Fruit fly (Drosophila melanogaster) whole organism, pupa: ENCODE results near the gene CG18557.

ENCODE experiments used
- CG10348 ChIP-seq: fragments of 200-800 bp; sonication (Bioruptor generic); IDR thresholded peaks from 2 replicates; pipeline ENCODE4 v1.3.6; 2022; ENCODE audit warnings: missing biosample characterization, missing genetic modification characterization
- CG12605 ChIP-seq: fragments of 200-800 bp; sonication (Bioruptor generic); IDR thresholded peaks from 2 replicates; pipeline ENCODE4 v1.3.6; 2022; ENCODE audit warnings: missing biosample characterization, missing genetic modification characterization
- CG13204 ChIP-seq: fragments of 200-800 bp; sonication (Bioruptor generic); optimal IDR thresholded peaks from 2 replicates; lab custom pipeline; 2018; ENCODE audit warnings: missing biosample characterization, mild to moderate bottlenecking, missing genetic modification characterization, moderate library complexity
- CG14655 ChIP-seq: fragments of 200-800 bp; sonication (Bioruptor generic); optimal IDR thresholded peaks from 3 replicates; lab custom pipeline; 2017; ENCODE audit warnings: mild to moderate bottlenecking, missing biosample characterization, missing genetic modification reagents, missing genetic modification characterization
- CG15710 ChIP-seq: fragments of 200-800 bp; sonication (Bioruptor generic); optimal IDR thresholded peaks from 2 replicates; lab custom pipeline; 2018; ENCODE audit warnings: missing biosample characterization, mild to moderate bottlenecking, missing genetic modification characterization, moderate library complexity
- CG17806 ChIP-seq: fragments of 200-800 bp; sonication (Bioruptor generic); optimal IDR thresholded peaks from 2 replicates; lab custom pipeline; 2018; ENCODE audit warnings: missing biosample characterization, mild to moderate bottlenecking, missing genetic modification characterization, moderate library complexity
- CG32121 ChIP-seq: fragments of 200-800 bp; sonication (Bioruptor generic); IDR thresholded peaks from 2 replicates; pipeline ENCODE4 v1.3.6; 2022; ENCODE audit warnings: missing biosample characterization, missing genetic modification characterization
- CG34367 ChIP-seq: fragments of 200-800 bp; sonication (Bioruptor generic); optimal IDR thresholded peaks from 2 replicates; lab custom pipeline; 2018; ENCODE audit warnings: missing biosample characterization, mild to moderate bottlenecking, missing genetic modification characterization
- CG4496 ChIP-seq: fragments of 200-800 bp; sonication (Bioruptor generic); IDR thresholded peaks from 3 replicates; pipeline ENCODE4 v1.3.6; 2022; ENCODE audit warnings: missing biosample characterization, missing genetic modification characterization
- CG8159 ChIP-seq: fragments of 200-800 bp; sonication (Bioruptor generic); optimal IDR thresholded peaks from 3 replicates; lab custom pipeline; 2018; ENCODE audit warnings: missing biosample characterization, mild to moderate bottlenecking, missing genetic modification characterization, moderate library complexity
- CG8301 ChIP-seq: fragments of 200-800 bp; sonication (Bioruptor generic); optimal IDR thresholded peaks from 2 replicates; lab custom pipeline; 2018; ENCODE audit warnings: missing biosample characterization, mild to moderate bottlenecking, missing genetic modification characterization
- CG9948 ChIP-seq: fragments of 200-800 bp; sonication (Bioruptor generic); optimal IDR thresholded peaks from 2 replicates; lab custom pipeline; 2018; ENCODE audit warnings: missing biosample characterization, mild to moderate bottlenecking, missing genetic modification characterization, moderate library complexity
- D1 ChIP-seq: fragments of 200-800 bp; sonication (Bioruptor generic); optimal IDR thresholded peaks from 2 replicates; lab custom pipeline; 2018; ENCODE audit warnings: missing biosample characterization, mild to moderate bottlenecking, missing genetic modification characterization, moderate library complexity
- EcR ChIP-seq: fragments of 200-800 bp; sonication (Bioruptor generic); optimal IDR thresholded peaks from 3 replicates; lab custom pipeline; 2019; ENCODE audit warnings: missing biosample characterization, missing genetic modification characterization, mild to moderate bottlenecking, moderate library complexity, missing genetic modification reagents
- Ets98B ChIP-seq: fragments of 200-800 bp; sonication (Bioruptor generic); IDR thresholded peaks from 2 replicates; pipeline ENCODE4 v1.3.6; 2022; ENCODE audit warnings: missing biosample characterization, missing genetic modification characterization
- Pif1A ChIP-seq: fragments of 200-800 bp; sonication (Bioruptor generic); optimal IDR thresholded peaks from 3 replicates; lab custom pipeline; 2016; ENCODE audit warnings: missing biosample characterization, missing genetic modification characterization
- Pif1B ChIP-seq: fragments of 200-800 bp; sonication (Bioruptor generic); optimal IDR thresholded peaks from 3 replicates; lab custom pipeline; 2016; ENCODE audit warnings: missing biosample characterization, missing genetic modification characterization
- Snoo ChIP-seq: fragments of 200-800 bp; sonication (Bioruptor generic); optimal IDR thresholded peaks from 3 replicates; lab custom pipeline; 2017; ENCODE audit warnings: missing biosample characterization, mild to moderate bottlenecking, missing genetic modification characterization, inconsistent platforms
- fd96Ca ChIP-seq: fragments of 200-800 bp; sonication (Bioruptor generic); IDR thresholded peaks from 3 replicates; pipeline ENCODE4 v1.3.6; 2022; ENCODE audit warnings: missing biosample characterization, missing genetic modification characterization
- gl ChIP-seq: fragments of 200-800 bp; sonication (Bioruptor generic); optimal IDR thresholded peaks from 2 replicates; lab custom pipeline; 2018; ENCODE audit warnings: missing biosample characterization, mild to moderate bottlenecking, missing genetic modification characterization
- rn ChIP-seq: fragments of 200-800 bp; sonication (Bioruptor generic); IDR thresholded peaks from 2 replicates; pipeline ENCODE4 v1.3.6; 2022; ENCODE audit warnings: missing biosample characterization, missing genetic modification characterization

Gene CG18557

DNA sequence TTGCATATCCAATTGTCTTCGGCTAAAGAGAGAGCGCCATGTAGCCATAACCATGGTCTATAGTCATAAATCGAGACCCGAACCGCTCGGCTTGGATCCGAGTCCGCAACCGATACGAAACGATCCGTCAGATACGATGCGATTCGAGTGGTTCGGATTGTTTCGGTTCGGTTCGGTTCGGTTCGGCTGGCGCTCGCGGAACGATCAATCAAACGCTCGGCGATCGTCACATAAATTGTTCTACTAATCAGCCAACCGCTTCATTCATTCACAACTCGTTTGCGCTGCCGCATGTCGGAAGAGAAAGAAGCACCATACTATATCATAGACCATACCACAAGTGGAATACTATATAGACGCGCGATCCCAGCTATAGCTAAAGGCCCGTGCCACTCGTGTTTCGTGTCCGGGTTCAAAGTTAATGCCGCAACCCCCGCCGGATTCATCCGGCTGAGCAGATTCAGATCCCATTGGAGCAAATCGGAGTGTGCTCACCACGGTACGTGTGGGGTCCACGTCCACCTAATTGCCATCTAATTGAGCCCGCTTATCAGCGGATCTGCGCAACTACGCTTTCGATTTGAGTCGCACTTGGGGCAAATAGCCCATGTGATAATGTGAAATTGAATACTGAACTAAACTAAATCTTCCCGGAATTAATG lies 37.4 kb downstream of the CG18557 start:
- no peak for TF ChIP-seq CG8159 (tag; lab: Kevin White, UChicago)
- TF ChIP-seq CG8301 (tag; lab: Kevin White, UChicago): no peak
- TF ChIP-seq Ets98B (GFP tag; lab: Robert Waterston, UW): peak; percentile 37; the same call in 1 of the 2 replicates
- TF ChIP-seq gl (tag; lab: Kevin White, UChicago): no peak
- TF ChIP-seq Pif1B (GFP tag; lab: Kevin White, UChicago): no peak
- TF ChIP-seq CG10348 (GFP tag; lab: Robert Waterston, UW): no peak
- TF ChIP-seq fd96Ca (GFP tag; lab: Robert Waterston, UW): no peak
- TF ChIP-seq CG4496: peak; percentile 67
- no peak for TF ChIP-seq D1 (tag; lab: Kevin White, UChicago)
- no peak for TF ChIP-seq CG17806 (tag; lab: Kevin White, UChicago)
- TF ChIP-seq Pif1A (GFP tag; lab: Kevin White, UChicago): no peak
- TF ChIP-seq CG9948 (tag; lab: Kevin White, UChicago): no peak
- TF ChIP-seq CG15710: no peak
- peak; percentile 44 for TF ChIP-seq CG12605 (GFP tag; lab: Robert Waterston, UW)
- peak; percentile 54 for TF ChIP-seq CG13204 (GFP tag; lab: Kevin White, UChicago)
- TF ChIP-seq CG32121 (GFP tag; lab: Robert Waterston, UW): no peak
- no peak for TF ChIP-seq Snoo (tag; lab: Kevin White, UChicago)
- no peak for TF ChIP-seq EcR (GFP tag; lab: Kevin White, UChicago)
- TF ChIP-seq CG14655: no peak

DNA sequence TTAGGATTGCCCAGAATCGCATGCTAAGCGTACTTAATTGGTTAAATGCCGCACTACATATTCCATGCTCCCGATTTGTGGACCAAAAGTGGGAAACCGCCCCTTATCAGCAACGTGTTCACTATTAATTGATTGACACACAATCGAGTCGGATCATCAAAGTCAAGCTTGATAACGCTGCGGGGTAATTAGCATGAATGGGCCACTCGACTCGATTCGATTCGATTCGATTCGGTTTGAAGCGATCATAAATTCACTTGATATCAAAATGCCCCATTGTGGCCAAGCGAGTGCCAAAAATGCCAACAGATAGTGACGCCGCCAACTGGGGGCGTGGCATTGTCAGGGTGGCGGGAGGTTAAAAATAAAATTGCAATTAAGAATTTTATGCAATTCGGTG lies 37.9 kb downstream of the CG18557 start:
- TF ChIP-seq Pif1B (GFP tag; lab: Kevin White, UChicago) (no peak), fd96Ca (GFP tag; lab: Robert Waterston, UW) (no peak), CG8301 (tag; lab: Kevin White, UChicago) (no peak)
- TF ChIP-seq, all 21 proteins: peak for 0

DNA sequence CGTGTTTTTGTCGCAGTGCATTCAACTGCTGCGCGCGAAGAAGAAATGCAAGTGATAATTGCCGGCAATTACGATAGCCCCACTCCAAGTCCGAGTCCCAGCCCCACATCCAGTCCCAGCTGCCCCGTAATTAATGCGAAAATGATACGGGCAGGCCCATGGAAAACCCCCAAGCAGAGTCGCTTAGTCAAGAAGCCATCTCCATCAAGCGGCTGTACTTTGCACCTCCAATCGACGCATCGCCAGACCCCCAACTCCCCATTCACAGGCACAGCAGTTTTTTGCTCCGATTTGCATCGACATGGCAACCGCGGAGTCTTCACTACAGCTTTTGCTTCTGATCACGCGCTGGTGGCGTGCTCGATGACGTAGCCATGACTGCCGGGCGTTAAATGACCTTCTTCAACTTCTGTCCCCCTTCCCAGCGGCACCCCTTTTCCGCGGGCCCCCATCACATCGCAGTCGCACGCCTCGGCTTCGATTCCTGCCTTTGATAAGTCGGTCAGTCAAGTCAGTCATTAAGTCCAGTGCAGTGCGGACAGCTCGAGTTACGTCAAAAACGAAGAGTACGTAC lies 39.3 kb downstream of the CG18557 start:
- TF ChIP-seq CG10348 (GFP tag; lab: Robert Waterston, UW): no peak
- peak; percentile 95 for TF ChIP-seq EcR (GFP tag; lab: Kevin White, UChicago)
- TF ChIP-seq fd96Ca (GFP tag; lab: Robert Waterston, UW): no peak
- TF ChIP-seq CG8301 (tag; lab: Kevin White, UChicago): peak; percentile 17
- TF ChIP-seq CG34367 (tag; lab: Kevin White, UChicago): peak; percentile 34
- TF ChIP-seq Snoo (tag; lab: Kevin White, UChicago): peak; percentile 29
- TF ChIP-seq CG13204 (GFP tag; lab: Kevin White, UChicago): peak; percentile 91
- no peak for TF ChIP-seq CG9948 (tag; lab: Kevin White, UChicago)
- no peak for TF ChIP-seq CG32121 (GFP tag; lab: Robert Waterston, UW)
- peak; percentile 30 for TF ChIP-seq CG8159 (tag; lab: Kevin White, UChicago)
- TF ChIP-seq CG14655: peak; percentile 45
- TF ChIP-seq Pif1A (GFP tag; lab: Kevin White, UChicago): peak; percentile 21
- TF ChIP-seq Pif1B (GFP tag; lab: Kevin White, UChicago): peak; percentile 20
- 0 out of 3 replicates have a peak, but pooled peaks have one; percentile 38 for TF ChIP-seq CG4496
- TF ChIP-seq Ets98B (GFP tag; lab: Robert Waterston, UW): peak; percentile 44; the same call in 1 of the 2 replicates
- TF ChIP-seq CG15710: peak; percentile 1
- TF ChIP-seq gl (tag; lab: Kevin White, UChicago): peak; percentile 88
- TF ChIP-seq CG17806 (tag; lab: Kevin White, UChicago): no peak
- no peak for TF ChIP-seq D1 (tag; lab: Kevin White, UChicago)
- no peak for TF ChIP-seq rn (GFP tag; lab: Robert Waterston, UW)
- TF ChIP-seq CG12605 (GFP tag; lab: Robert Waterston, UW): no peak

DNA sequence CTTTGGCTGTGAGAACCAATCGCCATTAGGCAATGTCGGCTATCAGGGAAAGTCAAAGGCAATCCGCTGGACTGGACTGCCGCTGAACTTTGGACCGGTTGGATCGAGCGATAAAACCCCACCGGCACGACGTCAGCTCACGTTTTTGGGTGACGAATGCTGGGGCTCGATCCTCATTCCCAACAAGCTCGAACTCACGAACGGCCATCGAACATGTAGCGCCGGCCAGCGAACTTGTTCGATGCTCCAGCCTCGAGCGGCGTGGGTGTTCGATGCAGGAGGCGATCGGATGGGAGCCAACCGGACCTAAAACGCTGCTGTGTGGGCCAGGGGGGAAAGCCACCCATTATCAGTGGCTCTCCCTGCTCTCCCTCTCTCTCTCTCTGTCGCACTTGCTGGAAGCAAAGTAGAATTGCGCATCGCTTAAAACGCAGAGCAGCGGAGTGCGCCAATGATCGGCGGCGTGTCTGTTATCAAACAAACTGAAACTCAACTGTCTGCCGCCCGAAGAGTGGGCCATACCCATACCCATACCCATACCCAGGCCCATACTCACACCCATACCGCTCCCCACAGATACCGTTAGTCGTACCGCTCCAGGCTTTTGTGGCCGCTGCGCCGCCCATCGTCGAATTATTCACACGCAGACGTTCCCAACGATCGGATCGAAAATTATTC lies 40.8 kb downstream of the CG18557 start, which contains the start of gene daw:
Gene daw, plus strand, starts transcription at position 628 of the 678 bp plus-strand sequence.
- peak; percentile 27 for TF ChIP-seq EcR (GFP tag; lab: Kevin White, UChicago)
- TF ChIP-seq CG4496: peak; percentile 85
- TF ChIP-seq CG17806 (tag; lab: Kevin White, UChicago): peak; percentile 10
- no peak for TF ChIP-seq fd96Ca (GFP tag; lab: Robert Waterston, UW)
- TF ChIP-seq CG14655: peak; percentile 55
- peak; percentile 61 for TF ChIP-seq CG12605 (GFP tag; lab: Robert Waterston, UW)
- TF ChIP-seq Pif1B (GFP tag; lab: Kevin White, UChicago): peak; percentile 79
- no peak for TF ChIP-seq CG10348 (GFP tag; lab: Robert Waterston, UW)
- no peak for TF ChIP-seq CG15710
- TF ChIP-seq CG34367 (tag; lab: Kevin White, UChicago): peak; percentile 41
- peak; percentile 27 for TF ChIP-seq CG8159 (tag; lab: Kevin White, UChicago)
- 0 out of 2 replicates have a peak, but pooled peaks have one; percentile 26 for TF ChIP-seq CG32121 (GFP tag; lab: Robert Waterston, UW)
- TF ChIP-seq Pif1A (GFP tag; lab: Kevin White, UChicago): peak; percentile 77
- no peak for TF ChIP-seq CG9948 (tag; lab: Kevin White, UChicago)
- TF ChIP-seq rn (GFP tag; lab: Robert Waterston, UW): no peak
- TF ChIP-seq CG8301 (tag; lab: Kevin White, UChicago): peak; percentile 42
- no peak for TF ChIP-seq D1 (tag; lab: Kevin White, UChicago)
- peak; percentile 99 for TF ChIP-seq CG13204 (GFP tag; lab: Kevin White, UChicago)
- TF ChIP-seq Ets98B (GFP tag; lab: Robert Waterston, UW): peak; percentile 72
- TF ChIP-seq Snoo (tag; lab: Kevin White, UChicago): peak; percentile 49
- peak; percentile 88 for TF ChIP-seq gl (tag; lab: Kevin White, UChicago)
